Worm (Caenorhabditis elegans): ENCODE measurements around the gene rpn-2.

rpn-2 gene

ce11 chrIII:6177631-6178030, 21.4 kb upstream of the rpn-2 start:
- TF ChIP-seq saeg-2 (GFP tag; IDR thresholded peaks at IDR 0.05) (no peak), daf-16 (GFP tag; optimal IDR thresholded peaks at IDR 0.05) (no peak), daf-16 (tag; optimal IDR thresholded peaks at IDR 0.05) (peak; percentile 10), pqm-1 (tag; optimal IDR thresholded peaks at IDR 0.05) (peak; percentile 3)

ce11 chrIII:6178586-6178985, 20.4 kb upstream of the rpn-2 start, which contains the start of gene F42A10.7:
Gene F42A10.7 (minus strand): TSS chrIII:6178686.
- TF ChIP-seq lin-38 (GFP tag; IDR thresholded peaks at IDR 0.05) (no peak), ZK546.5 (tag; optimal IDR thresholded peaks at IDR 0.05) (no peak), aha-1 (tag) (peak; percentile 81)

ce11 chrIII:6179062-6179461, 19.9 kb upstream of the rpn-2 start:
- no peak for TF ChIP-seq snpc-1.2 (GFP tag; IDR thresholded peaks at IDR 0.05)
- no peak for TF ChIP-seq F44E2.7 (GFP tag; IDR thresholded peaks at IDR 0.05)
- TF ChIP-seq ctbp-1 (GFP tag; IDR thresholded peaks at IDR 0.05) = no peak
- peak; percentile 50 for TF ChIP-seq fos-1 (tag; optimal IDR thresholded peaks at IDR 0.05)
- TF ChIP-seq daf-16 (GFP tag; optimal IDR thresholded peaks at IDR 0.05) = peak in 1 of 2 experiments; percentile 29
- TF ChIP-seq daf-16 (tag; optimal IDR thresholded peaks at IDR 0.05) = peak; percentile 56
- no peak for TF ChIP-seq nhr-111 (GFP tag; optimal IDR thresholded peaks at IDR 0.05)
- no peak for TF ChIP-seq ceh-28 (tag; optimal IDR thresholded peaks at IDR 0.05)
- peak; percentile 77 for TF ChIP-seq mxl-3 (GFP tag; optimal IDR thresholded peaks at IDR 0.05)
- TF ChIP-seq T26A8.4 (GFP tag; IDR thresholded peaks at IDR 0.05) = no peak
- no peak for TF ChIP-seq zfp-2 (tag; optimal IDR thresholded peaks at IDR 0.05)
- TF ChIP-seq hlh-11 (tag; optimal IDR thresholded peaks at IDR 0.05) = peak; percentile 84
- peak; percentile 79; the same call in 1 of the 2 replicates for TF ChIP-seq lin-1 (GFP tag; IDR thresholded peaks at IDR 0.05)
- peak; percentile 94 for TF ChIP-seq dmd-6 (GFP tag; IDR thresholded peaks at IDR 0.05)
- no peak for TF ChIP-seq F26F4.8 (GFP tag; conservative IDR thresholded peaks at IDR 0.05)
- TF ChIP-seq aha-1 (tag) = no peak
- TF ChIP-seq dpl-1 (GFP tag; optimal IDR thresholded peaks at IDR 0.05) = no peak
- TF ChIP-seq lin-29 (GFP tag; IDR thresholded peaks at IDR 0.05) = no peak
- peak in 1 of 2 experiments; percentile 78 for TF ChIP-seq mdl-1 (tag; optimal IDR thresholded peaks at IDR 0.05)
- no peak for TF ChIP-seq lin-15B (tag; optimal IDR thresholded peaks at IDR 0.05)
- no peak for TF ChIP-seq aly-2 (tag; optimal IDR thresholded peaks at IDR 0.05)
- no peak for TF ChIP-seq snpc-4 (tag; optimal IDR thresholded peaks at IDR 0.05)
- TF ChIP-seq php-3 (GFP tag; IDR thresholded peaks at IDR 0.05) = 0 out of 2 replicates have a peak, but pooled peaks have one; percentile 13
- peak; percentile 70 for TF ChIP-seq dve-1 (tag; optimal IDR thresholded peaks at IDR 0.05; ENCODE audit: insufficient read depth)
- TF ChIP-seq mes-2 (tag; optimal IDR thresholded peaks at IDR 0.05; ENCODE audit: poor library complexity, severe bottlenecking) = no peak
- no peak for TF ChIP-seq sdz-12 (GFP tag; optimal IDR thresholded peaks at IDR 0.05)
- no peak for TF ChIP-seq spr-3 (GFP tag; optimal IDR thresholded peaks at IDR 0.05)
- TF ChIP-seq ama-1 (optimal IDR thresholded peaks at IDR 0.05) = no peak
- TF ChIP-seq hif-1 (tag; optimal IDR thresholded peaks at IDR 0.05) = no peak
- TF ChIP-seq unc-62 (GFP tag; optimal IDR thresholded peaks at IDR 0.05 in 1 of 2) = peak in 1 of 2 experiments; percentile 37
- no peak for TF ChIP-seq unc-62 (tag; optimal IDR thresholded peaks at IDR 0.05)
- no peak for TF ChIP-seq F49E8.2 (tag; optimal IDR thresholded peaks at IDR 0.05; ENCODE audit: borderline replicate concordance)
- peak; percentile 92 for TF ChIP-seq pqm-1 (tag; optimal IDR thresholded peaks at IDR 0.05)
- peak; percentile 73; the same call in 1 of the 2 replicates for TF ChIP-seq tra-1 (GFP tag; IDR thresholded peaks at IDR 0.05)
- TF ChIP-seq spr-1 (tag; optimal IDR thresholded peaks at IDR 0.05) = no peak
- TF ChIP-seq ceh-62 (tag; optimal IDR thresholded peaks at IDR 0.05) = no peak
- TF ChIP-seq nhr-48 (tag; optimal IDR thresholded peaks at IDR 0.05) = peak; percentile 82
- TF ChIP-seq egl-27 (tag; optimal IDR thresholded peaks at IDR 0.05) = no peak
- TF ChIP-seq nhr-77 (tag; optimal IDR thresholded peaks at IDR 0.05) = peak; percentile 82
- peak; percentile 18 for TF ChIP-seq hlh-30 (tag; optimal IDR thresholded peaks at IDR 0.05; ENCODE audit: insufficient read depth)
- peak; percentile 76 for TF ChIP-seq nhr-28 (tag; optimal IDR thresholded peaks at IDR 0.05)
- peak; percentile 4 for TF ChIP-seq nhr-102 (tag; optimal IDR thresholded peaks at IDR 0.05)

Data from whole organism, L4 larva.